Worm (Caenorhabditis elegans) whole organism, early embryonic: Measurements from ENCODE around the gene mog-2.

Source experiments
- B0310.2 ChIP-seq: sonication (generic microtip); optimal IDR thresholded peaks from 2 replicates; lab custom pipeline; 2016; ENCODE audit warnings: mild to moderate bottlenecking, missing genetic modification characterization, missing compliant biosample characterization
- F13C5.2 ChIP-seq: sonication (generic microtip); optimal IDR thresholded peaks from 2 replicates; lab custom pipeline; 2017; ENCODE audit warnings: mild to moderate bottlenecking, missing genetic modification characterization, inconsistent platforms, missing compliant biosample characterization
- aly-1 ChIP-seq: sonication (generic microtip); optimal IDR thresholded peaks from 2 replicates; lab custom pipeline; 2016; ENCODE audit warnings: missing genetic modification characterization, missing compliant biosample characterization
- ama-1 ChIP-seq: fragments of 150-350 bp; optimal IDR thresholded peaks from 2 replicates; lab custom pipeline; 2014
- ceh-13 ChIP-seq: fragments of 200-800 bp; sonication (Bioruptor generic); optimal IDR thresholded peaks from 2 replicates; lab custom pipeline; 2018; ENCODE audit warnings: mild to moderate bottlenecking, missing genetic modification characterization, missing compliant biosample characterization
- ceh-36 ChIP-seq: sonication (generic microtip); optimal IDR thresholded peaks from 2 replicates; lab custom pipeline; 2016; ENCODE audit warnings: missing genetic modification characterization, inconsistent platforms, missing compliant biosample characterization
- ets-7 ChIP-seq: sonication (generic microtip); optimal IDR thresholded peaks from 2 replicates; lab custom pipeline; 2016; ENCODE audit warnings: missing genotype, missing genetic modification characterization, missing compliant biosample characterization
- flt-1 ChIP-seq: fragments of 200-800 bp; sonication (Bioruptor generic); IDR thresholded peaks from 2 replicates; pipeline ENCODE4 v1.3.6; 2022; ENCODE audit warnings: missing genetic modification characterization, missing compliant biosample characterization
- hmbx-1 ChIP-seq: sonication (generic microtip); optimal IDR thresholded peaks from 2 replicates; lab custom pipeline; 2016; ENCODE audit warnings: mild to moderate bottlenecking, missing genetic modification characterization, missing compliant biosample characterization
- hmg-4 ChIP-seq: fragments of 200-800 bp; sonication (Bioruptor generic); optimal IDR thresholded peaks from 2 replicates; lab custom pipeline; 2018; ENCODE audit warnings: mild to moderate bottlenecking, missing genetic modification characterization, missing compliant biosample characterization
- hnd-1 ChIP-seq: sonication (generic microtip); optimal IDR thresholded peaks from 2 replicates; lab custom pipeline; 2016; ENCODE audit warnings: missing genetic modification characterization, missing compliant biosample characterization
- pes-1 ChIP-seq: fragments of 200-800 bp; sonication (Bioruptor generic); IDR thresholded peaks from 2 replicates; pipeline ENCODE4 v1.3.6; 2022; ENCODE audit warnings: missing genetic modification reagents, missing genetic modification characterization, missing compliant biosample characterization
- scrt-1 ChIP-seq: fragments of 200-800 bp; sonication (Bioruptor generic); IDR thresholded peaks from 2 replicates; pipeline ENCODE4 v1.3.6; 2022; ENCODE audit warnings: missing genetic modification characterization, missing compliant biosample characterization
- sea-1 ChIP-seq: fragments of 200-800 bp; sonication (Bioruptor generic); conservative IDR thresholded peaks from 2 replicates; pipeline ENCODE4 v1.3.6; 2022; ENCODE audit warnings: missing genetic modification characterization, missing compliant biosample characterization
- tbx-11 ChIP-seq: fragments of 200-800 bp; sonication (Bioruptor generic); IDR thresholded peaks from 2 replicates; pipeline ENCODE4 v1.3.6; 2022; ENCODE audit warnings: missing genetic modification characterization, missing compliant biosample characterization
- tbx-37 ChIP-seq: fragments of 200-800 bp; sonication (Bioruptor generic); conservative IDR thresholded peaks from 2 replicates; pipeline ENCODE4 v1.3.6; 2022; ENCODE audit warnings: missing genetic modification reagents, missing genetic modification characterization, missing compliant biosample characterization
- tra-4 ChIP-seq: sonication (generic microtip); optimal IDR thresholded peaks from 2 replicates; lab custom pipeline; 2017; ENCODE audit warnings: missing genetic modification characterization, missing compliant biosample characterization

The mog-2 gene

ce11 chrII:4359219-4359618, 35.1 kb downstream of the mog-2 start:
- TF ChIP-seq tra-4 (tag; lab: Kevin White, UChicago) (no peak), flt-1 (GFP tag; lab: Robert Waterston, UW) (no peak), ceh-36 (tag; lab: Kevin White, UChicago) (no peak), hmg-4 (GFP tag; lab: Kevin White, UChicago) (no peak), hmbx-1 (tag; lab: Kevin White, UChicago) (no peak)

ce11 chrII:4362088-4362487, 37.9 kb downstream of the mog-2 start:
- TF ChIP-seq F13C5.2 (tag; lab: Kevin White, UChicago) (no peak), hmbx-1 (tag; lab: Kevin White, UChicago) (no peak)

DNA sequence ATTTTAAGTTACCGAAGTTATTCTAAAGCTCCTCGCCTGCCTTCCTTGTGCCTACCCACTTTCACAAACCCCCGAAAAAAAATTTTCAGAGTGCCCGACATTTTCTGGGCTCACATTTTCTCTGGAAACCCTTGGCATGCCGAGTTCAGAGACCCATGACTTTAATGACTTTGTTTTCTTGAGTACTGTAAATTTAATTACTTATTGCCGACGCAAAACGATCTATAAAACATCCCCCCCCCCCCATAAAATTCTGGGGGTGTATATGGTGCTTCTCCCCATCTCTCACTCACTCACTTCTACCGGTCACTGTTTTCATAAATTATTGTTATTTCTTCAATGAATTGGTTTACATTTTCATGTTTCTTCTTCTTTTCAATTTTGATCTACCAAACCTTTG, 43.8 kb downstream of the mog-2 start, which contains the start of gene try-9:
TSS of gene try-9 (plus strand) at position 301 of the 400 bp plus-strand sequence.
- TF ChIP-seq tbx-11 (GFP tag; lab: Robert Waterston, UW) (no peak), aly-1 (no peak), F13C5.2 (tag; lab: Kevin White, UChicago) (no peak), flt-1 (GFP tag; lab: Robert Waterston, UW) (no peak), B0310.2 (no peak), ets-7 (tag; lab: Kevin White, UChicago) (no peak), tra-4 (tag; lab: Kevin White, UChicago) (no peak), scrt-1 (GFP tag; lab: Robert Waterston, UW) (no peak), ceh-13 (GFP tag; lab: Kevin White, UChicago) (no peak), hnd-1 (tag; lab: Kevin White, UChicago) (no peak), ama-1 (lab: Kevin White, UChicago) (no peak), hmg-4 (GFP tag; lab: Kevin White, UChicago) (no peak), ceh-36 (tag; lab: Kevin White, UChicago) (no peak), hmbx-1 (tag; lab: Kevin White, UChicago) (no peak), pes-1 (GFP tag; lab: Robert Waterston, UW) (no peak), sea-1 (GFP tag; lab: Robert Waterston, UW) (no peak), tbx-37 (no peak)

DNA sequence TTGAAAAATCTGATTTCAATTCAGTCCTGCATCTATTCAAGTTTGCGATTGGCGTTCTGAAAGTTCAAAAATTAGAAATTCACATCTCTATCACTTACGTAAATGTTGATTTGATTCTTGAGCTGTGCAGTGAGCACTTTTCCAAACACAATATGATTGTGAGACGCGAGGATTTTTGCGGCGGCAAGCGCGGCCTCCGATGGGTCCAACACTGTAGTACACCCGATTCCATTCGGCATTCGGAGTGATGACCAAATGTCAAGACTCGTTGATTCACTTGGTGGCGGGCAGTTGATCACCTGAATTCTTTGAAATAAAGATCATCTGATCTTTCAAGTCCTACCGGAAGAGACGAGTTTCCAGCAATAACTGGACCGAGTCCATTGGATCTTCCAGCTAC, 45.6 kb downstream of the mog-2 start:
- TF ChIP-seq scrt-1 (GFP tag; lab: Robert Waterston, UW) (no peak), hnd-1 (tag; lab: Kevin White, UChicago) (no peak), ceh-13 (GFP tag; lab: Kevin White, UChicago) (no peak), ets-7 (tag; lab: Kevin White, UChicago) (no peak), B0310.2 (no peak), hmg-4 (GFP tag; lab: Kevin White, UChicago) (no peak), ama-1 (lab: Kevin White, UChicago) (no peak), tbx-37 (no peak), sea-1 (GFP tag; lab: Robert Waterston, UW) (no peak), flt-1 (GFP tag; lab: Robert Waterston, UW) (no peak), aly-1 (no peak), pes-1 (GFP tag; lab: Robert Waterston, UW) (no peak), tbx-11 (GFP tag; lab: Robert Waterston, UW) (no peak)

DNA sequence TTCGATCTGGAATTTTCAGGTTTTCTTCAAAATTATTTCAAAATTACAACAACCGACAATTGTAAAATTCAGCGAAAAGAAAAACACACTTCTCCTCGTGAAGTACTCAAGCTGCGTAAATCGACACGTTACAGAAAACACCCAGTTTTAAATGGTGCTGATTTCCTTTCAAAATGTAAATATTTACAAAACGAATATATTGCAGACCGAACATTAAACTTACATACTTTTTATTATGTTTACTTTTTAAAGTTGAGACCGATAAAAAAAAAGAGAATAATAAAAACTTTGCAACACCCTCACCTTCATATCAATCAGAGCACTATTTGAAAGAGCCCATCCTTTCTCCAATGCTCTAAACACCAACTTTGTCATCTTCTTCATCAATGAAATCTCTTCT, 46.7 kb downstream of the mog-2 start:
- no peak for TF ChIP-seq scrt-1 (GFP tag; lab: Robert Waterston, UW)
- TF ChIP-seq tra-4 (tag; lab: Kevin White, UChicago) = no peak
- no peak for TF ChIP-seq F13C5.2 (tag; lab: Kevin White, UChicago)
- no peak for TF ChIP-seq ceh-13 (GFP tag; lab: Kevin White, UChicago)
- TF ChIP-seq sea-1 (GFP tag; lab: Robert Waterston, UW) = no peak
- no peak for TF ChIP-seq ama-1 (lab: Kevin White, UChicago)
- TF ChIP-seq hmg-4 (GFP tag; lab: Kevin White, UChicago) = no peak
- no peak for TF ChIP-seq hmbx-1 (tag; lab: Kevin White, UChicago)
- no peak for TF ChIP-seq hnd-1 (tag; lab: Kevin White, UChicago)
- no peak for TF ChIP-seq ets-7 (tag; lab: Kevin White, UChicago)
- TF ChIP-seq flt-1 (GFP tag; lab: Robert Waterston, UW) = no peak

DNA sequence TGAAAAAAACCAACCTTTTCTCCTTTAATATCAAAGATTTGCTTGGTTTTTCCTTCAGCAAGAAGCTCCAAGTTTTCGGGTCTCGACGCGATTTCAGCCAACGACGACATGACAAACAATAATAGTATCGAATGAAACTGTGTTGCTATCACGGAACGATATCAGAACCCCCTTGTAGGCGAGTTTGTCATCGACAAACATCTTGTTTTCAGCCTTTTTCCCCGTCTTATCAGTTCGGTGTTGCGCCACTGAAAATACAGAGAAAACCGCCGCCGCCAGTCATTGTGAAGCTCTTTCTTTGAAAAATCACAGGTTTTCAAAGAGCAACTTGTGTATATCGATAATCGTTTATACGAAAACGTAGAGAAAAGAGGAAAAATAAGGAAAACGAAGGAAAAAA, 48.2 kb downstream of the mog-2 start, which contains the start of gene paic-1:
TSS of gene paic-1 (minus strand) at position 120 of the 400 bp plus-strand sequence.
- TF ChIP-seq F13C5.2 (tag; lab: Kevin White, UChicago) (no peak), pes-1 (GFP tag; lab: Robert Waterston, UW) (0 out of 2 replicates have a peak, but pooled peaks have one; percentile 0)

DNA sequence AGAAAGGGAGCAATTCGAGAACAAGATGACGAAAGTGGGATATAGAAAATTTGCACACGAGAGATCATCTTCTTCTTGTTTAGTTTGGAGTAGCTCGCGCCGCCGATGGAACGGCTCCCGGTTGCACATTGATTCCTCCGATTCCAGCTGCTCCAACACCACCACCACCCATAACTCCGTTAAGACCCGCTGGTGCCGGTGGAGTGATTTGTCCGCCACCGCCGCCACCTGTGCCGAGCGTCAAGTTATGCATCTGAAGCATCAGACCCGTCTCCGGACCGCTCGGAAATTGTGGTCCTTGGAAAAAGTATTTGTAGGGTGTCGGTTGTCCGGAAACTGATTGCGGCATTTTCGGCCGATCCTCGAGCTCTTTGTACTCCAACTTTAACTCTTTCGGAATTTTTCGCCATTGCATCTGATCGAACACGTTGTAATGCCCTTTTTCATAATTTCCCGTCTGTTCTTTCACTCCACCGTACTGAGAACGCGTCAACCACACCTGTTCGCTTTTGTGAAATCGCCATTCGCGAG, 48.8 kb downstream of the mog-2 start:
- no peak for TF ChIP-seq ceh-36 (tag; lab: Kevin White, UChicago)
- TF ChIP-seq tra-4 (tag; lab: Kevin White, UChicago) = no peak
- no peak for TF ChIP-seq pes-1 (GFP tag; lab: Robert Waterston, UW)

ce11 chrII:4374885-4375284, 50.7 kb downstream of the mog-2 start:
- TF ChIP-seq hmbx-1 (tag; lab: Kevin White, UChicago) = no peak
- TF ChIP-seq flt-1 (GFP tag; lab: Robert Waterston, UW) = no peak
- TF ChIP-seq ama-1 (lab: Kevin White, UChicago) = no peak
- no peak for TF ChIP-seq scrt-1 (GFP tag; lab: Robert Waterston, UW)
- TF ChIP-seq tbx-37 = no peak
- no peak for TF ChIP-seq pes-1 (GFP tag; lab: Robert Waterston, UW)
- no peak for TF ChIP-seq tbx-11 (GFP tag; lab: Robert Waterston, UW)
- no peak for TF ChIP-seq hnd-1 (tag; lab: Kevin White, UChicago)
- no peak for TF ChIP-seq hmg-4 (GFP tag; lab: Kevin White, UChicago)
- no peak for TF ChIP-seq ceh-36 (tag; lab: Kevin White, UChicago)
- no peak for TF ChIP-seq ets-7 (tag; lab: Kevin White, UChicago)
- TF ChIP-seq aly-1 = no peak
- no peak for TF ChIP-seq ceh-13 (GFP tag; lab: Kevin White, UChicago)
- TF ChIP-seq B0310.2 = no peak
- no peak for TF ChIP-seq sea-1 (GFP tag; lab: Robert Waterston, UW)
- no peak for TF ChIP-seq tra-4 (tag; lab: Kevin White, UChicago)
- no peak for TF ChIP-seq F13C5.2 (tag; lab: Kevin White, UChicago)
